Worm (Caenorhabditis elegans) whole organism, L4/young adult: ENCODE measurements around the gene gpr-2.

Experiments used
- W03F9.2 ChIP-seq: fragments of 150-350 bp; optimal IDR thresholded peaks from 2 replicates; lab custom pipeline; 2014; ENCODE audit warnings: missing biosample characterization, missing genetic modification characterization
- dao-5 ChIP-seq: sonication (generic microtip); optimal IDR thresholded peaks from 2 replicates; lab custom pipeline; 2016; ENCODE audit warnings: missing genotype, missing genetic modification characterization, moderate library complexity, missing compliant biosample characterization
- him-1 ChIP-seq: sonication (generic microtip); optimal IDR thresholded peaks from 2 replicates; lab custom pipeline; 2016; ENCODE audit warnings: missing genotype, missing genetic modification reagents, missing genetic modification characterization, missing compliant biosample characterization

- TF ChIP-seq him-1 (tag; lab: Kevin White, UChicago) (no peak), dao-5 (tag; lab: Kevin White, UChicago) (no peak), W03F9.2 (tag; lab: Kevin White, UChicago) (no peak)
Observed at ce11 chrIII:9426301-9426700, 33.3 kb upstream of the gpr-2 start, which contains the start of gene T26G10.5.
